Worm (Caenorhabditis elegans) whole organism, early embryonic: ENCODE measurements around the gene irld-45.

Experiments
- B0310.2 ChIP-seq: sonication (generic microtip); optimal IDR thresholded peaks from 2 replicates; lab custom pipeline; 2016; ENCODE audit warnings: mild to moderate bottlenecking, missing genetic modification characterization, missing compliant biosample characterization
- F13C5.2 ChIP-seq: sonication (generic microtip); optimal IDR thresholded peaks from 2 replicates; lab custom pipeline; 2017; ENCODE audit warnings: mild to moderate bottlenecking, missing genetic modification characterization, inconsistent platforms, missing compliant biosample characterization
- aly-1 ChIP-seq: sonication (generic microtip); optimal IDR thresholded peaks from 2 replicates; lab custom pipeline; 2016; ENCODE audit warnings: missing genetic modification characterization, missing compliant biosample characterization
- ama-1 ChIP-seq: fragments of 150-350 bp; optimal IDR thresholded peaks from 2 replicates; lab custom pipeline; 2014
- ceh-13 ChIP-seq: fragments of 200-800 bp; sonication (Bioruptor generic); optimal IDR thresholded peaks from 2 replicates; lab custom pipeline; 2018; ENCODE audit warnings: mild to moderate bottlenecking, missing genetic modification characterization, missing compliant biosample characterization
- ceh-36 ChIP-seq: sonication (generic microtip); optimal IDR thresholded peaks from 2 replicates; lab custom pipeline; 2016; ENCODE audit warnings: missing genetic modification characterization, inconsistent platforms, missing compliant biosample characterization
- ets-7 ChIP-seq: sonication (generic microtip); optimal IDR thresholded peaks from 2 replicates; lab custom pipeline; 2016; ENCODE audit warnings: missing genotype, missing genetic modification characterization, missing compliant biosample characterization
- flt-1 ChIP-seq: fragments of 200-800 bp; sonication (Bioruptor generic); IDR thresholded peaks from 2 replicates; pipeline ENCODE4 v1.3.6; 2022; ENCODE audit warnings: missing genetic modification characterization, missing compliant biosample characterization
- hmbx-1 ChIP-seq: sonication (generic microtip); optimal IDR thresholded peaks from 2 replicates; lab custom pipeline; 2016; ENCODE audit warnings: mild to moderate bottlenecking, missing genetic modification characterization, missing compliant biosample characterization
- hmg-4 ChIP-seq: fragments of 200-800 bp; sonication (Bioruptor generic); optimal IDR thresholded peaks from 2 replicates; lab custom pipeline; 2018; ENCODE audit warnings: mild to moderate bottlenecking, missing genetic modification characterization, missing compliant biosample characterization
- sea-1 ChIP-seq: fragments of 200-800 bp; sonication (Bioruptor generic); conservative IDR thresholded peaks from 2 replicates; pipeline ENCODE4 v1.3.6; 2022; ENCODE audit warnings: missing genetic modification characterization, missing compliant biosample characterization
- tbx-11 ChIP-seq: fragments of 200-800 bp; sonication (Bioruptor generic); IDR thresholded peaks from 2 replicates; pipeline ENCODE4 v1.3.6; 2022; ENCODE audit warnings: missing genetic modification characterization, missing compliant biosample characterization
- tbx-37 ChIP-seq: fragments of 200-800 bp; sonication (Bioruptor generic); conservative IDR thresholded peaks from 2 replicates; pipeline ENCODE4 v1.3.6; 2022; ENCODE audit warnings: missing genetic modification reagents, missing genetic modification characterization, missing compliant biosample characterization
- tra-4 ChIP-seq: sonication (generic microtip); optimal IDR thresholded peaks from 2 replicates; lab custom pipeline; 2017; ENCODE audit warnings: missing genetic modification characterization, missing compliant biosample characterization

ce11 chrV:1614726-1615125 is 33.4 kb upstream of the irld-45 start, which contains the start of gene srbc-41:
- TF ChIP-seq flt-1 (GFP tag; lab: Robert Waterston, UW) (no peak), sea-1 (GFP tag; lab: Robert Waterston, UW) (no peak), hmg-4 (GFP tag; lab: Kevin White, UChicago) (no peak), tra-4 (tag; lab: Kevin White, UChicago) (no peak), tbx-11 (GFP tag; lab: Robert Waterston, UW) (no peak), ama-1 (lab: Kevin White, UChicago) (no peak), tbx-37 (GFP tag; lab: Robert Waterston, UW) (no peak), ceh-13 (GFP tag; lab: Kevin White, UChicago) (no peak), F13C5.2 (tag; lab: Kevin White, UChicago) (no peak), B0310.2 (tag; lab: Kevin White, UChicago) (no peak), hmbx-1 (tag; lab: Kevin White, UChicago) (no peak), aly-1 (tag; lab: Kevin White, UChicago) (no peak), ceh-36 (tag; lab: Kevin White, UChicago) (no peak), ets-7 (tag; lab: Kevin White, UChicago) (no peak)
